Worm (Caenorhabditis elegans) whole organism, L4 larva: Measurements from ENCODE around the gene klo-2.
"Not testable (repeated sequence)": the region's sequence is repeated elsewhere in the genome, so short reads cannot be mapped to it uniquely, and the experiment has no call there.

Experiments used
- F26F4.8 ChIP-seq: fragments of 200-800 bp; sonication (Bioruptor generic); conservative IDR thresholded peaks from 2 replicates; pipeline ENCODE4 v1.3.6; 2022; ENCODE audit warnings: missing genetic modification characterization, missing compliant biosample characterization
- F44E2.7 ChIP-seq: fragments of 200-800 bp; sonication (Bioruptor generic); IDR thresholded peaks from 2 replicates; pipeline ENCODE4 v2.1.2; 2022; ENCODE audit warnings: missing genetic modification characterization, missing compliant biosample characterization
- T26A8.4 ChIP-seq: fragments of 200-800 bp; sonication (Bioruptor generic); IDR thresholded peaks from 2 replicates; pipeline ENCODE4 v1.3.6; 2022; ENCODE audit warnings: missing genetic modification characterization, missing compliant biosample characterization
- Y105C5A.15 ChIP-seq: fragments of 200-800 bp; sonication (Bioruptor generic); IDR thresholded peaks from 2 replicates; pipeline ENCODE4 v1.3.6; 2022; ENCODE audit warnings: missing genetic modification characterization, missing compliant biosample characterization
- Y48G9A.11 ChIP-seq: fragments of 200-800 bp; sonication (Bioruptor generic); IDR thresholded peaks from 2 replicates; pipeline ENCODE4 v1.3.6; 2022; ENCODE audit warnings: missing genetic modification reagents, missing genetic modification characterization, missing compliant biosample characterization
- Y75B8A.6 ChIP-seq: fragments of 200-800 bp; sonication (Bioruptor generic); IDR thresholded peaks from 2 replicates; pipeline ENCODE4 v1.3.6; 2022; ENCODE audit warnings: missing genetic modification reagents, missing genetic modification characterization, missing compliant biosample characterization
- ZK337.2 ChIP-seq: fragments of 200-800 bp; sonication (Bioruptor generic); IDR thresholded peaks from 2 replicates; pipeline ENCODE4 v1.3.6; 2022; ENCODE audit warnings: missing genetic modification reagents, missing genetic modification characterization, missing compliant biosample characterization
- dmd-8 ChIP-seq: fragments of 200-800 bp; sonication (Bioruptor generic); IDR thresholded peaks from 2 replicates; pipeline ENCODE4 v1.3.6; 2022; ENCODE audit warnings: missing genetic modification characterization, missing compliant biosample characterization
- egl-43 ChIP-seq: fragments of 200-800 bp; sonication (Bioruptor generic); IDR thresholded peaks from 2 replicates; pipeline ENCODE4 v1.3.6; 2022; ENCODE audit warnings: missing genetic modification reagents, missing genetic modification characterization, missing compliant biosample characterization
- hmg-1.1 ChIP-seq: fragments of 200-800 bp; sonication (Bioruptor generic); IDR thresholded peaks from 2 replicates; pipeline ENCODE4 v1.3.6; 2022; ENCODE audit warnings: missing genetic modification reagents, missing genetic modification characterization, missing compliant biosample characterization
- lim-7 ChIP-seq: fragments of 200-800 bp; sonication (Bioruptor generic); IDR thresholded peaks from 2 replicates; pipeline ENCODE4 v1.3.6; 2022; ENCODE audit warnings: missing genetic modification characterization, missing compliant biosample characterization
- lin-38 ChIP-seq: fragments of 200-800 bp; sonication (Bioruptor generic); IDR thresholded peaks from 2 replicates; pipeline ENCODE4 v1.3.6; 2022; ENCODE audit warnings: missing genetic modification reagents, missing genetic modification characterization, missing compliant biosample characterization
- madf-5 ChIP-seq, 2 experiments: fragments of 200-800 bp; sonication (Bioruptor generic); IDR thresholded peaks; 2 replicates each; pipeline ENCODE4 v1.3.6; 2022; ENCODE audit warnings: missing compliant biosample characterization in 2 of 2, missing genetic modification characterization in 2 of 2
- madf-9 ChIP-seq: fragments of 200-800 bp; sonication (Bioruptor generic); conservative IDR thresholded peaks from 2 replicates; pipeline ENCODE4 v1.3.6; 2022; ENCODE audit warnings: missing genetic modification reagents, missing genetic modification characterization, missing compliant biosample characterization
- mdt-29 ChIP-seq: fragments of 200-800 bp; sonication (Bioruptor generic); IDR thresholded peaks from 2 replicates; pipeline ENCODE4 v1.3.6; 2022; ENCODE audit warnings: missing genetic modification reagents, missing genetic modification characterization, missing compliant biosample characterization
- mxl-2 ChIP-seq: fragments of 200-800 bp; sonication (Bioruptor generic); conservative IDR thresholded peaks from 2 replicates; pipeline ENCODE4 v1.3.6; 2022; ENCODE audit warnings: missing genetic modification reagents, missing genetic modification characterization, missing compliant biosample characterization
- nhr-41 ChIP-seq: fragments of 200-800 bp; sonication (Bioruptor generic); IDR thresholded peaks from 2 replicates; pipeline ENCODE4 v1.3.6; 2022; ENCODE audit warnings: missing genetic modification reagents, missing genetic modification characterization, missing compliant biosample characterization
- pha-4 ChIP-seq, 2 experiments: fragments of 150-350 bp in 1 of 2; fragments of 200-800 bp in 1 of 2; sonication (Bioruptor generic) in 1 of 2; IDR thresholded peaks in 1 of 2; optimal IDR thresholded peaks in 1 of 2; 2 replicates each; pipeline versions ENCODE4 v1.3.6 to Lab custom; 2014 to 2022; ENCODE audit warnings: missing genetic modification characterization in 2 of 2, missing genetic modification reagents in 2 of 2, missing biosample characterization in 1 of 2, missing compliant biosample characterization in 1 of 2
- php-3 ChIP-seq: fragments of 200-800 bp; sonication (Bioruptor generic); IDR thresholded peaks from 2 replicates; pipeline ENCODE4 v1.3.6; 2022; ENCODE audit warnings: missing genetic modification reagents, missing genetic modification characterization, missing compliant biosample characterization
- set-16 ChIP-seq: fragments of 200-800 bp; sonication (Bioruptor generic); IDR thresholded peaks from 2 replicates; pipeline ENCODE4 v1.3.6; 2022; ENCODE audit warnings: missing genetic modification reagents, missing genetic modification characterization, missing compliant biosample characterization
- snpc-1.2 ChIP-seq: fragments of 200-800 bp; sonication (Bioruptor generic); IDR thresholded peaks from 2 replicates; pipeline ENCODE4 v1.3.6; 2022; ENCODE audit warnings: missing genetic modification reagents, missing genetic modification characterization, missing compliant biosample characterization
- tra-1 ChIP-seq: fragments of 200-800 bp; sonication (Bioruptor generic); IDR thresholded peaks from 2 replicates; pipeline ENCODE4 v1.3.6; 2022; ENCODE audit warnings: missing genetic modification reagents, missing genetic modification characterization, missing compliant biosample characterization
- vab-7 ChIP-seq: fragments of 200-800 bp; sonication (Bioruptor generic); IDR thresholded peaks from 2 replicates; pipeline ENCODE4 v1.3.6; 2022; ENCODE audit warnings: missing genetic modification reagents, missing genetic modification characterization, missing compliant biosample characterization

klo-2 gene

DNA sequence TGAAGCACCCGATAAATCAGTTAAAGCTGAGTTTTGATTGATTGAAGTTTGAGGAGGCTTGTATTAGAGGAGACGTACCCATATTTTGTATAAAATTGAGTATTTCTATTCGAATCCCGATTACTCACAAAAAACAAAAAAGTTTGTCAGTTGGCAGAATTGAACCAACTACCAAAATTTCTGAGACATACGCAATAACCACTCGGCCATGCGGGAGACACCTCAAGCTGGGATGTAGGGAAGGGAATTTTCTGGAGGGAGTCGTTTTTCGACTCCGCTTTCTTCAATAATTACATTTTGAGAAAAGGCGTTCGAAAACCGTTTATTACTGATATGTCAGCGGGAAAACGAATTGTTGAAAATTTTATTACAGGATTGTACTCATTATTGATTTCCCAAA, 48.7 kb downstream of the klo-2 start:
- TF ChIP-seq Y48G9A.11 (GFP tag; lab: Robert Waterston, UW) (0 out of 2 replicates have a peak, but pooled peaks have one; percentile 37), lin-38 (GFP tag; lab: Robert Waterston, UW) (peak; percentile 75), tra-1 (GFP tag; lab: Robert Waterston, UW) (0 out of 2 replicates have a peak, but pooled peaks have one; percentile 14), egl-43 (GFP tag; lab: Robert Waterston, UW) (peak; percentile 81; the same call in 1 of the 2 replicates), mdt-29 (GFP tag; lab: Robert Waterston, UW) (0 out of 2 replicates have a peak, but pooled peaks have one; percentile 39), pha-4 (GFP tag; IDR thresholded peaks at IDR 0.05; lab: Robert Waterston, UW) (peak; percentile 80; the same call in 1 of the 2 replicates), hmg-1.1 (GFP tag; lab: Robert Waterston, UW) (peak; percentile 55; the same call in 1 of the 2 replicates), snpc-1.2 (GFP tag; lab: Robert Waterston, UW) (peak; percentile 77), T26A8.4 (GFP tag; lab: Robert Waterston, UW) (0 out of 2 replicates have a peak, but pooled peaks have one; percentile 53), lim-7 (GFP tag; lab: Robert Waterston, UW) (peak; percentile 85), F26F4.8 (peak; percentile 84), Y105C5A.15 (0 out of 2 replicates have a peak, but pooled peaks have one; percentile 27), vab-7 (GFP tag; lab: Robert Waterston, UW) (peak; percentile 53; the same call in 1 of the 2 replicates), madf-5 (GFP tag; IDR thresholded peaks at IDR 0.05; lab: Robert Waterston, UW) (0 out of 4 replicates have a peak, but pooled peaks of 1 of the 2 experiments have one; percentile 8), dmd-8 (GFP tag; lab: Robert Waterston, UW) (0 out of 2 replicates have a peak, but pooled peaks have one; percentile 70)
- TF ChIP-seq pha-4 (tag; optimal IDR thresholded peaks at IDR 0.05; lab: Kevin White, UChicago) = not testable (repeated sequence)
- TF ChIP-seq, all 104 proteins: peak for 15; not testable (repeated sequence) for 89

- TF ChIP-seq F44E2.7 (GFP tag; lab: Robert Waterston, UW) = 0 out of 2 replicates have a peak, but pooled peaks have one; percentile 36
- TF ChIP-seq madf-9 (GFP tag; lab: Robert Waterston, UW) = peak; percentile 83
- 0 out of 2 replicates have a peak, but pooled peaks have one; percentile 18 for TF ChIP-seq nhr-41
- TF ChIP-seq Y75B8A.6 (GFP tag; lab: Robert Waterston, UW) = peak; percentile 98
- TF ChIP-seq F26F4.8 = peak; percentile 74
- TF ChIP-seq madf-5 (GFP tag; IDR thresholded peaks at IDR 0.05; lab: Robert Waterston, UW) = peak; percentile 70 to 98; a peak in 3 of 4 replicates
- 0 out of 2 replicates have a peak, but pooled peaks have one; percentile 16 for TF ChIP-seq php-3 (GFP tag; lab: Robert Waterston, UW)
- TF ChIP-seq lim-7 (GFP tag; lab: Robert Waterston, UW) = peak; percentile 91
- peak; percentile 37; the same call in 1 of the 2 replicates for TF ChIP-seq T26A8.4 (GFP tag; lab: Robert Waterston, UW)
- TF ChIP-seq dmd-8 (GFP tag; lab: Robert Waterston, UW) = peak; percentile 95
- 0 out of 2 replicates have a peak, but pooled peaks have one; percentile 39 for TF ChIP-seq ZK337.2 (GFP tag; lab: Robert Waterston, UW)
- peak; percentile 72 for TF ChIP-seq snpc-1.2 (GFP tag; lab: Robert Waterston, UW)
- TF ChIP-seq mxl-2 = peak; percentile 74; the same call in 1 of the 2 replicates
- peak; percentile 49; the same call in 1 of the 2 replicates for TF ChIP-seq set-16 (GFP tag; lab: Robert Waterston, UW)
- peak; percentile 96 for TF ChIP-seq Y105C5A.15
- peak; percentile 80 for TF ChIP-seq tra-1 (GFP tag; lab: Robert Waterston, UW)
These were observed 51.5 kb downstream of the klo-2 start for ce11 chrIII:2497270-2498201.
